Worm (Caenorhabditis elegans) whole organism, young adult: ENCODE results near the gene F55G7.1.

Experiments
- F49E8.2 ChIP-seq: sonication (generic microtip); optimal IDR thresholded peaks from 3 replicates; lab custom pipeline; 2017; ENCODE audit warnings: missing genetic modification characterization, mild to moderate bottlenecking, missing compliant biosample characterization, antibody characterized with exemption, moderate library complexity; ENCODE audit not compliant: insufficient read depth
- aptf-2 ChIP-seq: fragments of 200-800 bp; sonication (Bioruptor generic); conservative IDR thresholded peaks from 2 replicates; pipeline ENCODE4 v1.3.6; 2022; ENCODE audit warnings: missing genetic modification reagents, missing genetic modification characterization, missing compliant biosample characterization
- dpl-1 ChIP-seq: fragments of 150-350 bp; optimal IDR thresholded peaks from 2 replicates; lab custom pipeline; 2014; ENCODE audit warnings: missing biosample characterization, missing genetic modification reagents, missing genetic modification characterization
- egl-18 ChIP-seq: fragments of 200-800 bp; sonication (Bioruptor generic); IDR thresholded peaks from 2 replicates; pipeline ENCODE4 v1.3.6; 2022; ENCODE audit warnings: missing genetic modification reagents, missing genetic modification characterization, missing compliant biosample characterization
- madf-10 ChIP-seq: sonication (generic microtip); optimal IDR thresholded peaks from 2 replicates; lab custom pipeline; 2016; ENCODE audit warnings: mild to moderate bottlenecking, missing genetic modification characterization, missing compliant biosample characterization
- mxl-1 ChIP-seq: sonication (generic microtip); optimal IDR thresholded peaks from 2 replicates; lab custom pipeline; 2016; ENCODE audit warnings: missing genetic modification characterization, missing compliant biosample characterization
- pha-4 ChIP-seq: fragments of 150-350 bp; sonication (generic microtip); optimal IDR thresholded peaks from 2 replicates; lab custom pipeline; 2014; ENCODE audit warnings: missing biosample characterization, missing genetic modification reagents, missing genetic modification characterization
- sdz-38 ChIP-seq: sonication (generic microtip); optimal IDR thresholded peaks from 2 replicates; lab custom pipeline; 2016; ENCODE audit warnings: missing genotype, missing genetic modification characterization, missing compliant biosample characterization

DNA sequence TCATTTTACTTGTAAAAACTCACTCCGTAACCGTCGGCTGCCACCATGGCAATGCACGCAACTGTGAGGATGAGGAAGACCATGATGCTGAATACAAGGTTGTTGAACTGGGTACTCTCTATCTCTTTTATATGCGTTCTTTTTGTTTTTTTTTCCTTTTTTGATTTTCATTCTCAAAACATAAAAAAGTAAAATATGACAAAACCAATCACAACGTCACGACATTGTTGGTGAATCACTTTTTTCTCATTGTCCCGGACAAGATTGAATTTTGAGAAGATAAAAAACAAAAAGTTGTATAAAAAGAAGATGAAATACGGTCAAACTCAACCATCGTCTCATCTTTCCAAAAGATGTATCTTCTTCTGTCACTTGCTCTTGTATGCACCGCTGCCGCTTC lies 41.4 kb upstream of the F55G7.1 start, which contains the start of the genes Y62H9A.5 and ule-5:
- no peak for TF ChIP-seq egl-18 (GFP tag; lab: Robert Waterston, UW)
- TF ChIP-seq madf-10 (tag; lab: Kevin White, UChicago) = no peak
- no peak for TF ChIP-seq sdz-38
- no peak for TF ChIP-seq dpl-1 (GFP tag; lab: Kevin White, UChicago)
- TF ChIP-seq F49E8.2 (tag; lab: Kevin White, UChicago) = no peak
- no peak for TF ChIP-seq pha-4 (tag; lab: Kevin White, UChicago)
- no peak for TF ChIP-seq aptf-2 (GFP tag; lab: Robert Waterston, UW)
- TF ChIP-seq mxl-1 (tag; lab: Kevin White, UChicago) = no peak
